Worm (Caenorhabditis elegans) whole organism, young adult: Measurements from ENCODE around the gene gst-28.

ENCODE experiments used
- B0035.1 ChIP-seq: sonication (generic microtip); optimal IDR thresholded peaks from 2 replicates; lab custom pipeline; 2016; ENCODE audit warnings: missing genetic modification characterization, mild to moderate bottlenecking, missing compliant biosample characterization, missing genotype, missing genetic modification reagents
- B0336.3 ChIP-seq: fragments of 200-800 bp; sonication (Bioruptor generic); IDR thresholded peaks from 2 replicates; pipeline ENCODE4 v1.3.6; 2022; ENCODE audit warnings: missing genetic modification characterization, missing compliant biosample characterization
- D2030.7 ChIP-seq: fragments of 200-800 bp; sonication (Bioruptor generic); IDR thresholded peaks from 2 replicates; pipeline ENCODE4 v1.3.6; 2022; ENCODE audit warnings: missing genetic modification reagents, missing genetic modification characterization, missing compliant biosample characterization
- F10E7.11 ChIP-seq: sonication (generic microtip); optimal IDR thresholded peaks from 2 replicates; lab custom pipeline; 2017; ENCODE audit warnings: mild to moderate bottlenecking, missing genetic modification characterization, moderate library complexity, missing compliant biosample characterization
- F33H1.4 ChIP-seq: fragments of 200-800 bp; sonication (Bioruptor generic); IDR thresholded peaks from 2 replicates; pipeline ENCODE4 v1.3.6; 2022; ENCODE audit warnings: missing genetic modification reagents, missing genetic modification characterization, missing compliant biosample characterization
- F37B4.10 ChIP-seq: fragments of 200-800 bp; sonication (Bioruptor generic); IDR thresholded peaks from 2 replicates; pipeline ENCODE4 v1.3.6; 2022; ENCODE audit warnings: missing genetic modification characterization, missing compliant biosample characterization
- F39B2.1 ChIP-seq: fragments of 200-800 bp; sonication (Bioruptor generic); IDR thresholded peaks from 2 replicates; pipeline ENCODE4 v1.3.6; 2022; ENCODE audit warnings: missing genetic modification reagents, missing genetic modification characterization, missing compliant biosample characterization
- F49E8.2 ChIP-seq: sonication (generic microtip); optimal IDR thresholded peaks from 3 replicates; lab custom pipeline; 2017; ENCODE audit warnings: missing genetic modification characterization, mild to moderate bottlenecking, missing compliant biosample characterization, antibody characterized with exemption, moderate library complexity; ENCODE audit not compliant: insufficient read depth
- F52B5.7 ChIP-seq: sonication (generic microtip); optimal IDR thresholded peaks from 2 replicates; lab custom pipeline; 2016; ENCODE audit warnings: mild to moderate bottlenecking, missing genetic modification characterization, missing compliant biosample characterization
- F57C9.4 ChIP-seq: sonication (generic microtip); optimal IDR thresholded peaks from 2 replicates; lab custom pipeline; 2017; ENCODE audit warnings: mild to moderate bottlenecking, missing genetic modification characterization, missing compliant biosample characterization
- ZK185.1 ChIP-seq: sonication (generic microtip); optimal IDR thresholded peaks from 2 replicates; lab custom pipeline; 2016; ENCODE audit warnings: mild to moderate bottlenecking, missing genetic modification characterization, missing compliant biosample characterization; ENCODE audit not compliant: poor library complexity, severe bottlenecking
- ama-1 ChIP-seq, 3 experiments: fragments of 150-350 bp in 1 of 3; sonication (generic microtip) in 2 of 3; optimal IDR thresholded peaks; 2 replicates each; lab custom pipeline; 2014 to 2018; ENCODE audit warnings: missing biosample characterization in 2 of 3, missing genetic modification characterization in 2 of 3, missing genetic modification reagents in 2 of 3
- aptf-3 ChIP-seq: fragments of 200-800 bp; sonication (Bioruptor generic); IDR thresholded peaks from 2 replicates; pipeline ENCODE4 v1.3.6; 2022; ENCODE audit warnings: missing genetic modification characterization, missing compliant biosample characterization
- attf-3 ChIP-seq: fragments of 200-800 bp; sonication (Bioruptor generic); conservative IDR thresholded peaks from 2 replicates; pipeline ENCODE4 v1.3.6; 2022; ENCODE audit warnings: missing genetic modification reagents, missing genetic modification characterization, missing compliant biosample characterization
- attf-5 ChIP-seq: fragments of 200-800 bp; sonication (Bioruptor generic); optimal IDR thresholded peaks from 2 replicates; lab custom pipeline; 2018; ENCODE audit warnings: mild to moderate bottlenecking, missing genetic modification characterization, missing compliant biosample characterization
- attf-6 ChIP-seq: fragments of 200-800 bp; sonication (Bioruptor generic); IDR thresholded peaks from 2 replicates; pipeline ENCODE4 v1.3.6; 2022; ENCODE audit warnings: missing genetic modification reagents, missing genetic modification characterization, missing compliant biosample characterization
- bed-1 ChIP-seq: fragments of 200-800 bp; sonication (Bioruptor generic); IDR thresholded peaks from 2 replicates; pipeline ENCODE4 v1.3.6; 2022; ENCODE audit warnings: missing genetic modification reagents, missing genetic modification characterization, missing compliant biosample characterization
- cebp-1 ChIP-seq, 2 experiments: fragments of 200-800 bp in 1 of 2; sonication (Bioruptor generic) in 1 of 2; sonication (generic microtip) in 1 of 2; IDR thresholded peaks in 1 of 2; optimal IDR thresholded peaks in 1 of 2; 2 replicates each; pipeline versions ENCODE4 v1.3.6 to Lab custom; 2017 to 2022; ENCODE audit warnings: missing compliant biosample characterization in 2 of 2, missing genetic modification characterization in 2 of 2, mild to moderate bottlenecking in 1 of 2, missing genetic modification reagents in 1 of 2, moderate library complexity in 1 of 2
- ceh-58 ChIP-seq: fragments of 200-800 bp; sonication (Bioruptor generic); IDR thresholded peaks from 2 replicates; pipeline ENCODE4 v1.3.6; 2022; ENCODE audit warnings: missing genetic modification characterization, missing compliant biosample characterization
- chd-7 ChIP-seq: sonication (generic microtip); optimal IDR thresholded peaks from 2 replicates; lab custom pipeline; 2016; ENCODE audit warnings: mild to moderate bottlenecking, missing genetic modification characterization, moderate library complexity, missing compliant biosample characterization
- egl-18 ChIP-seq: fragments of 200-800 bp; sonication (Bioruptor generic); IDR thresholded peaks from 2 replicates; pipeline ENCODE4 v1.3.6; 2022; ENCODE audit warnings: missing genetic modification reagents, missing genetic modification characterization, missing compliant biosample characterization
- ets-4 ChIP-seq: fragments of 200-800 bp; sonication (Bioruptor generic); optimal IDR thresholded peaks from 2 replicates; lab custom pipeline; 2018; ENCODE audit warnings: mild to moderate bottlenecking, missing genetic modification characterization, missing compliant biosample characterization
- hlh-12 ChIP-seq: sonication (generic microtip); optimal IDR thresholded peaks from 2 replicates; lab custom pipeline; 2016; ENCODE audit warnings: missing genetic modification characterization, missing compliant biosample characterization
- hmg-1.2 ChIP-seq: fragments of 200-800 bp; sonication (Bioruptor generic); IDR thresholded peaks from 2 replicates; pipeline ENCODE4 v1.3.6; 2022; ENCODE audit warnings: missing genetic modification reagents, missing genetic modification characterization, missing compliant biosample characterization
- hrde-1 ChIP-seq: sonication (generic microtip); optimal IDR thresholded peaks from 2 replicates; lab custom pipeline; 2016; ENCODE audit warnings: missing genetic modification characterization, mild to moderate bottlenecking, missing compliant biosample characterization, moderate library complexity, missing genotype, missing genetic modification reagents, borderline replicate concordance
- lag-1 ChIP-seq: fragments of 200-800 bp; sonication (Bioruptor generic); IDR thresholded peaks from 2 replicates; pipeline ENCODE4 v1.3.6; 2022; ENCODE audit warnings: missing genetic modification reagents, missing genetic modification characterization, missing compliant biosample characterization
- let-607 ChIP-seq, 2 experiments: fragments of 200-800 bp in 1 of 2; sonication (Bioruptor generic) in 1 of 2; sonication (generic microtip) in 1 of 2; optimal IDR thresholded peaks; 2 replicates each; lab custom pipeline; 2016 to 2018; ENCODE audit warnings: mild to moderate bottlenecking in 2 of 2, missing compliant biosample characterization in 2 of 2, missing genetic modification characterization in 2 of 2, moderate library complexity in 2 of 2, missing genotype in 1 of 2
- lin-26 ChIP-seq: fragments of 200-800 bp; sonication (Bioruptor generic); IDR thresholded peaks from 2 replicates; pipeline ENCODE4 v1.3.6; 2022; ENCODE audit warnings: missing genetic modification reagents, missing genetic modification characterization, missing compliant biosample characterization
- lin-35 ChIP-seq, 3 experiments: fragments of 150-350 bp in 2 of 3; sonication (generic microtip) in 1 of 3; optimal IDR thresholded peaks; 2 replicates each; lab custom pipeline; 2014 to 2018; ENCODE audit warnings: missing biosample characterization in 3 of 3, missing genetic modification characterization in 3 of 3, missing genetic modification reagents in 3 of 3
- lin-40 ChIP-seq: sonication (generic microtip); optimal IDR thresholded peaks from 2 replicates; lab custom pipeline; 2016; ENCODE audit warnings: missing genetic modification characterization, mild to moderate bottlenecking, missing compliant biosample characterization, missing genotype, missing genetic modification reagents
- lin-54 ChIP-seq: fragments of 200-800 bp; sonication (Bioruptor generic); optimal IDR thresholded peaks from 2 replicates; lab custom pipeline; 2018; ENCODE audit warnings: mild to moderate bottlenecking, missing genetic modification characterization, missing compliant biosample characterization
- lsl-1 ChIP-seq: fragments of 200-800 bp; sonication (Bioruptor generic); optimal IDR thresholded peaks from 2 replicates; lab custom pipeline; 2018; ENCODE audit warnings: mild to moderate bottlenecking, missing genetic modification characterization, moderate library complexity, missing compliant biosample characterization
- mes-4 ChIP-seq: sonication (generic microtip); optimal IDR thresholded peaks from 2 replicates; lab custom pipeline; 2016; ENCODE audit warnings: missing genotype, missing genetic modification characterization, missing compliant biosample characterization
- nfya-1 ChIP-seq: sonication (generic microtip); optimal IDR thresholded peaks from 2 replicates; lab custom pipeline; 2017; ENCODE audit warnings: antibody characterized with exemption, missing compliant biosample characterization, missing genetic modification characterization, borderline replicate concordance; ENCODE audit not compliant: insufficient read depth
- nfya-2 ChIP-seq: fragments of 200-800 bp; sonication (Bioruptor generic); IDR thresholded peaks from 2 replicates; pipeline ENCODE4 v1.3.6; 2022; ENCODE audit warnings: missing genetic modification reagents, missing genetic modification characterization, missing compliant biosample characterization
- pha-4 ChIP-seq: fragments of 150-350 bp; sonication (generic microtip); optimal IDR thresholded peaks from 2 replicates; lab custom pipeline; 2014; ENCODE audit warnings: missing biosample characterization, missing genetic modification reagents, missing genetic modification characterization
- sea-2 ChIP-seq: fragments of 200-800 bp; sonication (Bioruptor generic); IDR thresholded peaks from 2 replicates; pipeline ENCODE4 v1.3.6; 2022; ENCODE audit warnings: missing genetic modification characterization, missing compliant biosample characterization
- snpc-4 ChIP-seq, 5 experiments: fragments of 150-350 bp in 1 of 5; sonication (generic microtip) in 4 of 5; optimal IDR thresholded peaks; 2 replicates each; lab custom pipeline; 2014 to 2018; ENCODE audit warnings: missing genetic modification characterization in 5 of 5, missing biosample characterization in 3 of 5, antibody characterized with exemption in 2 of 5, mild to moderate bottlenecking in 2 of 5, missing compliant biosample characterization in 2 of 5, missing genotype in 2 of 5, moderate library complexity in 2 of 5, missing genetic modification reagents in 1 of 5
- sptf-2 ChIP-seq: fragments of 200-800 bp; sonication (Bioruptor generic); optimal IDR thresholded peaks from 2 replicates; lab custom pipeline; 2018; ENCODE audit warnings: mild to moderate bottlenecking, missing genetic modification characterization, missing compliant biosample characterization
- ztf-18 ChIP-seq: sonication (generic microtip); optimal IDR thresholded peaks from 2 replicates; lab custom pipeline; 2016; ENCODE audit warnings: missing genotype, mild to moderate bottlenecking, missing genetic modification characterization, missing compliant biosample characterization
- ztf-25 ChIP-seq: fragments of 200-800 bp; sonication (Bioruptor generic); IDR thresholded peaks from 2 replicates; pipeline ENCODE4 v1.3.6; 2022; ENCODE audit warnings: missing genetic modification reagents, missing genetic modification characterization, missing compliant biosample characterization

The gst-28 gene

ce11 chrII:15130512-15130911, 36.9 kb downstream of the gst-28 start, which contains the start of gene Y53F4B.62:
TSS of gene Y53F4B.62 (minus strand) at chrII:15130612.
- TF ChIP-seq ama-1 (optimal IDR thresholded peaks at IDR 0.05; lab: Kevin White, UChicago) (no peak), ama-1 (GFP tag; optimal IDR thresholded peaks at IDR 0.05; lab: Kevin White, UChicago) (no peak), lag-1 (GFP tag; lab: Robert Waterston, UW) (no peak)

- no peak for TF ChIP-seq lin-54
- TF ChIP-seq egl-18 (GFP tag; lab: Robert Waterston, UW) = no peak
- no peak for TF ChIP-seq ZK185.1 (tag; lab: Kevin White, UChicago)
- TF ChIP-seq F10E7.11 (tag; lab: Kevin White, UChicago) = no peak
- TF ChIP-seq attf-5 (GFP tag; lab: Kevin White, UChicago) = no peak
- no peak for TF ChIP-seq bed-1 (GFP tag; lab: Robert Waterston, UW)
- no peak for TF ChIP-seq let-607 (tag; optimal IDR thresholded peaks at IDR 0.05; lab: Kevin White, UChicago)
- no peak for TF ChIP-seq ztf-18 (tag; lab: Kevin White, UChicago)
- TF ChIP-seq F52B5.7 (tag; lab: Kevin White, UChicago) = no peak
- no peak for TF ChIP-seq mes-4 (tag; lab: Kevin White, UChicago)
- TF ChIP-seq F33H1.4 (GFP tag; lab: Robert Waterston, UW) = no peak
- no peak for TF ChIP-seq attf-6 (GFP tag; lab: Robert Waterston, UW)
- TF ChIP-seq ztf-25 (GFP tag; lab: Robert Waterston, UW) = no peak
- no peak for TF ChIP-seq nfya-1 (tag; lab: Kevin White, UChicago)
- TF ChIP-seq D2030.7 (GFP tag; lab: Robert Waterston, UW) = no peak
- TF ChIP-seq F37B4.10 (GFP tag; lab: Robert Waterston, UW) = no peak
- no peak for TF ChIP-seq sea-2
- no peak for TF ChIP-seq nfya-2 (GFP tag; lab: Robert Waterston, UW)
- no peak for TF ChIP-seq F49E8.2 (tag; lab: Kevin White, UChicago)
- TF ChIP-seq B0336.3 (GFP tag; lab: Robert Waterston, UW) = no peak
Measured at ce11 chrII:15124193-15124592, 43.2 kb downstream of the gst-28 start, which contains the start of gene Y53F4B.23. TSS of gene Y53F4B.23 (plus strand) at chrII:15124504.

ce11 chrII:15119537-15120360, 47.6 kb downstream of the gst-28 start, which contains the start of gene arp-1:
TSS of gene arp-1 (plus strand) at chrII:15120301.
- TF ChIP-seq attf-5 (GFP tag; lab: Kevin White, UChicago) (peak; percentile 77), F33H1.4 (GFP tag; lab: Robert Waterston, UW) (no peak), snpc-4 (GFP tag; optimal IDR thresholded peaks at IDR 0.05; lab: Kevin White, UChicago) (no peak), snpc-4 (tag; optimal IDR thresholded peaks at IDR 0.05; lab: Kevin White, UChicago) (peak in 3 of 4 experiments; percentile 4 to 59 (median 10)), sptf-2 (peak; percentile 10), lin-35 (GFP tag; optimal IDR thresholded peaks at IDR 0.05; lab: Kevin White, UChicago) (peak in 1 of 3 experiments; percentile 35), hrde-1 (no peak), pha-4 (tag; lab: Kevin White, UChicago) (no peak), chd-7 (tag; lab: Kevin White, UChicago) (no peak), hlh-12 (tag; lab: Kevin White, UChicago) (no peak), aptf-3 (GFP tag; lab: Robert Waterston, UW) (no peak), ets-4 (GFP tag; lab: Kevin White, UChicago) (no peak), lin-26 (GFP tag; lab: Robert Waterston, UW) (no peak), lin-40 (peak; percentile 19), lag-1 (GFP tag; lab: Robert Waterston, UW) (no peak), cebp-1 (GFP tag; IDR thresholded peaks at IDR 0.05; lab: Robert Waterston, UW) (peak; percentile 98), cebp-1 (tag; optimal IDR thresholded peaks at IDR 0.05; lab: Kevin White, UChicago) (peak; percentile 99), ceh-58 (GFP tag; lab: Robert Waterston, UW) (no peak), attf-3 (peak; percentile 84), B0035.1 (no peak), hmg-1.2 (GFP tag; lab: Robert Waterston, UW) (peak; percentile 37; the same call in 1 of the 2 replicates), ama-1 (optimal IDR thresholded peaks at IDR 0.05; lab: Kevin White, UChicago) (no peak), ama-1 (GFP tag; optimal IDR thresholded peaks at IDR 0.05; lab: Kevin White, UChicago) (no peak), F39B2.1 (GFP tag; lab: Robert Waterston, UW) (no peak), lsl-1 (peak; percentile 38), F57C9.4 (tag; lab: Kevin White, UChicago) (no peak)
